Fruit fly (Drosophila melanogaster) whole organism, prepupa: ENCODE measurements around the gene yata.

Source experiments
- CG8319 ChIP-seq: fragments of 200-800 bp; sonication (Bioruptor generic); optimal IDR thresholded peaks from 3 replicates; lab custom pipeline; 2016; ENCODE audit warnings: missing biosample characterization, missing genetic modification characterization
- Hr39 ChIP-seq: fragments of 200-800 bp; sonication (Bioruptor generic); optimal IDR thresholded peaks from 2 replicates; lab custom pipeline; 2016; ENCODE audit warnings: missing biosample characterization, missing genetic modification characterization
- Sox102F ChIP-seq: fragments of 200-800 bp; sonication (Bioruptor generic); optimal IDR thresholded peaks from 2 replicates; lab custom pipeline; 2016; ENCODE audit warnings: missing biosample characterization, mild to moderate bottlenecking, missing genetic modification characterization
- acj6 ChIP-seq: fragments of 200-800 bp; sonication (Bioruptor generic); optimal IDR thresholded peaks from 3 replicates; lab custom pipeline; 2016; ENCODE audit warnings: missing biosample characterization, missing genetic modification characterization
- dsx ChIP-seq: fragments of 200-800 bp; optimal IDR thresholded peaks from 3 replicates; lab custom pipeline; 2019; ENCODE audit warnings: missing biosample characterization, mild to moderate bottlenecking, missing genetic modification characterization, moderate library complexity; ENCODE audit not compliant: poor library complexity, severe bottlenecking
- fd59A ChIP-seq: fragments of 200-800 bp; sonication (Bioruptor generic); optimal IDR thresholded peaks from 2 replicates; lab custom pipeline; 2017; ENCODE audit warnings: missing biosample characterization, mild to moderate bottlenecking, missing genetic modification characterization, missing genetic modification reagents
- ss ChIP-seq, 2 experiments: fragments of 200-800 bp; sonication (Bioruptor generic); optimal IDR thresholded peaks; 2 replicates in 1 of 2; 3 replicates in 1 of 2; lab custom pipeline; 2017 to 2018; ENCODE audit warnings: mild to moderate bottlenecking in 2 of 2, missing biosample characterization in 2 of 2, missing genetic modification characterization in 2 of 2, moderate library complexity in 1 of 2
- vri ChIP-seq: fragments of 200-800 bp; sonication (Bioruptor generic); optimal IDR thresholded peaks from 3 replicates; lab custom pipeline; 2016; ENCODE audit warnings: missing biosample characterization, mild to moderate bottlenecking, missing genetic modification characterization

- no peak for TF ChIP-seq Hr39 (GFP tag; lab: Kevin White, UChicago)
- TF ChIP-seq Sox102F, result no peak
- TF ChIP-seq CG8319 (GFP tag; lab: Kevin White, UChicago), result no peak
- TF ChIP-seq fd59A (GFP tag; lab: Kevin White, UChicago), result no peak
- no peak for TF ChIP-seq acj6
- TF ChIP-seq ss (GFP tag; optimal IDR thresholded peaks at IDR 0.05; lab: Kevin White, UChicago), result no peak
- TF ChIP-seq vri (GFP tag; lab: Kevin White, UChicago), result no peak
- peak; percentile 57 for TF ChIP-seq dsx (GFP tag; lab: Kevin White, UChicago)
These were observed 6.2 kb downstream of the yata start for dm6 chr3R:29755248-29755647.
